Worm (Caenorhabditis elegans): ENCODE data around the gene nape-2.

ce11 chrIV:3686765-3687164, 52.0 kb downstream of the nape-2 start, which contains the start of gene map-1:
- TF ChIP-seq snpc-4 (tag; optimal IDR thresholded peaks at IDR 0.05) (no peak), nhr-11 (tag; optimal IDR thresholded peaks at IDR 0.05) (no peak), F44E2.7 (GFP tag; IDR thresholded peaks at IDR 0.05) (no peak), unc-39 (tag; optimal IDR thresholded peaks at IDR 0.05) (no peak), pha-4 (GFP tag; IDR thresholded peaks at IDR 0.05) (no peak), pha-4 (tag; optimal IDR thresholded peaks at IDR 0.05) (no peak), ZK337.2 (GFP tag; IDR thresholded peaks at IDR 0.05) (no peak), nhr-237 (tag; optimal IDR thresholded peaks at IDR 0.05) (no peak)
